Fruit fly (Drosophila melanogaster) whole organism, embryonic: ENCODE results near the gene CG18586.

Experiments used
- Aef1 ChIP-seq: fragments of 200-800 bp; sonication (Bioruptor generic); IDR thresholded peaks from 3 replicates; pipeline ENCODE4 v1.3.6; 2022; ENCODE audit warnings: missing biosample characterization, missing genetic modification characterization
- BtbVII ChIP-seq: fragments of 200-800 bp; sonication (Bioruptor generic); optimal IDR thresholded peaks from 3 replicates; lab custom pipeline; 2017; ENCODE audit warnings: missing biosample characterization, mild to moderate bottlenecking, missing genetic modification characterization
- CG12155 ChIP-seq: fragments of 200-800 bp; sonication (Bioruptor generic); optimal IDR thresholded peaks from 3 replicates; lab custom pipeline; 2016; ENCODE audit warnings: missing biosample characterization, missing genetic modification characterization
- CG12391 ChIP-seq: fragments of 200-800 bp; sonication (Bioruptor generic); optimal IDR thresholded peaks from 3 replicates; lab custom pipeline; 2018; ENCODE audit warnings: missing biosample characterization, mild to moderate bottlenecking, missing genetic modification characterization, moderate library complexity
- CG13424 ChIP-seq: fragments of 200-800 bp; sonication (Bioruptor generic); optimal IDR thresholded peaks from 2 replicates; lab custom pipeline; 2019; ENCODE audit warnings: missing biosample characterization, mild to moderate bottlenecking, missing genetic modification characterization, moderate library complexity
- CG17361 ChIP-seq: fragments of 200-800 bp; sonication (Bioruptor generic); IDR thresholded peaks from 3 replicates; pipeline ENCODE4 v1.3.6; 2022; ENCODE audit warnings: missing biosample characterization, missing genetic modification characterization
- CG2712 ChIP-seq: fragments of 200-800 bp; optimal IDR thresholded peaks from 3 replicates; lab custom pipeline; 2019; ENCODE audit warnings: missing biosample characterization, mild to moderate bottlenecking, missing genetic modification characterization, moderate library complexity
- CG30431 ChIP-seq: fragments of 200-800 bp; sonication (Bioruptor generic); optimal IDR thresholded peaks from 2 replicates; lab custom pipeline; 2017; ENCODE audit warnings: missing biosample characterization, missing genetic modification characterization
- CG32767 ChIP-seq: fragments of 200-800 bp; sonication (Bioruptor generic); IDR thresholded peaks from 2 replicates; pipeline ENCODE4 v1.3.6; 2022; ENCODE audit warnings: missing biosample characterization, missing genetic modification characterization
- CG33557 ChIP-seq: fragments of 200-800 bp; sonication (Bioruptor generic); optimal IDR thresholded peaks from 2 replicates; lab custom pipeline; 2019; ENCODE audit warnings: missing biosample characterization, mild to moderate bottlenecking, missing genetic modification characterization, moderate library complexity
- CG6654 ChIP-seq: fragments of 200-800 bp; sonication (Bioruptor generic); optimal IDR thresholded peaks from 2 replicates; lab custom pipeline; 2017; ENCODE audit warnings: missing biosample characterization, mild to moderate bottlenecking, missing genetic modification characterization
- CG6683 ChIP-seq: fragments of 200-800 bp; sonication (Bioruptor generic); optimal IDR thresholded peaks from 2 replicates; lab custom pipeline; 2017; ENCODE audit warnings: missing biosample characterization, mild to moderate bottlenecking, missing genetic modification characterization, missing genetic modification reagents
- CG7786 ChIP-seq: fragments of 200-800 bp; sonication (Bioruptor generic); optimal IDR thresholded peaks from 2 replicates; lab custom pipeline; 2016; ENCODE audit warnings: missing biosample characterization, missing genetic modification characterization
- CG9215 ChIP-seq: fragments of 200-800 bp; sonication (Bioruptor generic); IDR thresholded peaks from 2 replicates; pipeline ENCODE4 v1.3.6; 2022; ENCODE audit warnings: missing biosample characterization, missing genetic modification characterization
- CG9876 ChIP-seq: fragments of 200-800 bp; sonication (Bioruptor generic); optimal IDR thresholded peaks from 2 replicates; lab custom pipeline; 2016; ENCODE audit warnings: missing biosample characterization, missing genetic modification characterization
- CkIIα-i1 ChIP-seq: fragments of 200-800 bp; sonication (Bioruptor generic); IDR thresholded peaks from 2 replicates; pipeline ENCODE4 v1.3.6; 2022; ENCODE audit warnings: missing biosample characterization, missing genetic modification characterization
- Doc3 ChIP-seq: fragments of 200-800 bp; sonication (Bioruptor generic); IDR thresholded peaks from 3 replicates; pipeline ENCODE4 v1.3.6; 2022; ENCODE audit warnings: missing biosample characterization, missing genetic modification characterization; ENCODE audit not compliant: partially characterized antibody
- HmgD ChIP-seq: fragments of 200-800 bp; sonication (Bioruptor generic); optimal IDR thresholded peaks from 3 replicates; lab custom pipeline; 2016; ENCODE audit warnings: missing biosample characterization, missing genetic modification characterization
- HmgZ ChIP-seq: fragments of 200-800 bp; sonication (Bioruptor generic); optimal IDR thresholded peaks from 2 replicates; lab custom pipeline; 2018; ENCODE audit warnings: missing biosample characterization, mild to moderate bottlenecking, missing genetic modification characterization
- Xrp1 ChIP-seq: fragments of 200-800 bp; sonication (Bioruptor generic); IDR thresholded peaks from 2 replicates; pipeline ENCODE4 v1.3.6; 2022; ENCODE audit warnings: missing biosample characterization, missing genetic modification characterization
- btn ChIP-seq: fragments of 200-800 bp; sonication (Bioruptor generic); optimal IDR thresholded peaks from 2 replicates; lab custom pipeline; 2016; ENCODE audit warnings: missing biosample characterization, missing genetic modification characterization
- cato ChIP-seq: fragments of 200-800 bp; sonication (Bioruptor generic); optimal IDR thresholded peaks from 2 replicates; lab custom pipeline; 2016; ENCODE audit warnings: missing biosample characterization, missing genetic modification characterization, borderline replicate concordance
- croc ChIP-seq: fragments of 200-800 bp; sonication (Bioruptor generic); conservative IDR thresholded peaks from 3 replicates; pipeline ENCODE4 v1.3.6; 2022; ENCODE audit warnings: missing biosample characterization, missing genetic modification characterization
- danr ChIP-seq: fragments of 200-800 bp; sonication (Bioruptor generic); IDR thresholded peaks from 2 replicates; pipeline ENCODE4 v1.3.6; 2022; ENCODE audit warnings: missing biosample characterization, missing genetic modification characterization
- disco-r ChIP-seq: fragments of 200-800 bp; sonication (Bioruptor generic); optimal IDR thresholded peaks from 2 replicates; lab custom pipeline; 2016; ENCODE audit warnings: missing biosample characterization, missing genetic modification characterization
- dmrt99B ChIP-seq: fragments of 200-800 bp; sonication (Bioruptor generic); optimal IDR thresholded peaks from 2 replicates; lab custom pipeline; 2018; ENCODE audit warnings: missing biosample characterization, mild to moderate bottlenecking, missing genetic modification characterization, moderate library complexity
- ewg ChIP-seq: fragments of 200-800 bp; sonication (Bioruptor generic); optimal IDR thresholded peaks from 3 replicates; lab custom pipeline; 2017; ENCODE audit warnings: mild to moderate bottlenecking, missing biosample characterization, missing genetic modification reagents, missing genetic modification characterization
- fd96Cb ChIP-seq: fragments of 200-800 bp; sonication (Bioruptor generic); optimal IDR thresholded peaks from 2 replicates; lab custom pipeline; 2018; ENCODE audit warnings: missing biosample characterization, mild to moderate bottlenecking, missing genetic modification characterization, moderate library complexity
- grn ChIP-seq: fragments of 200-800 bp; sonication (Bioruptor generic); optimal IDR thresholded peaks from 3 replicates; lab custom pipeline; 2017; ENCODE audit warnings: missing biosample characterization, missing genetic modification characterization
- gsb-n ChIP-seq: fragments of 200-800 bp; sonication (Bioruptor generic); optimal IDR thresholded peaks from 3 replicates; lab custom pipeline; 2018; ENCODE audit warnings: missing biosample characterization, mild to moderate bottlenecking, missing genetic modification characterization
- h ChIP-seq: fragments of >200 bp; optimal IDR thresholded peaks from 2 replicates; lab custom pipeline; 2017
- kah ChIP-seq: fragments of 200-800 bp; sonication (Bioruptor generic); optimal IDR thresholded peaks from 2 replicates; lab custom pipeline; 2018; ENCODE audit warnings: missing biosample characterization, mild to moderate bottlenecking, missing genetic modification characterization
- p53 ChIP-seq: fragments of 200-800 bp; sonication (Bioruptor generic); optimal IDR thresholded peaks from 2 replicates; lab custom pipeline; 2016; ENCODE audit warnings: missing biosample characterization, missing genetic modification characterization
- pros ChIP-seq: fragments of 200-800 bp; sonication (Bioruptor generic); optimal IDR thresholded peaks from 3 replicates; lab custom pipeline; 2019; ENCODE audit warnings: missing biosample characterization, mild to moderate bottlenecking, missing genetic modification characterization, moderate library complexity
- ro ChIP-seq: fragments of 200-800 bp; sonication (Bioruptor generic); IDR thresholded peaks from 2 replicates; pipeline ENCODE4 v1.3.6; 2022; ENCODE audit warnings: missing biosample characterization, missing genetic modification characterization
- slbo ChIP-seq: fragments of 200-800 bp; sonication (Bioruptor generic); IDR thresholded peaks from 2 replicates; pipeline ENCODE4 v1.3.6; 2022; ENCODE audit warnings: missing biosample characterization, missing genetic modification characterization
- tio ChIP-seq: fragments of 200-800 bp; sonication (Bioruptor generic); optimal IDR thresholded peaks from 2 replicates; lab custom pipeline; 2017; ENCODE audit warnings: missing biosample characterization, missing genetic modification characterization, inconsistent platforms
- unc-4 ChIP-seq: fragments of 200-800 bp; sonication (Bioruptor generic); IDR thresholded peaks from 2 replicates; pipeline ENCODE4 v1.3.6; 2022; ENCODE audit warnings: missing biosample characterization, missing genetic modification characterization; ENCODE audit not compliant: partially characterized antibody
- vfl ChIP-seq: fragments of 200-800 bp; sonication (Bioruptor generic); optimal IDR thresholded peaks from 2 replicates; lab custom pipeline; 2016; ENCODE audit warnings: missing biosample characterization, missing genetic modification characterization
- zen ChIP-seq: fragments of 200-800 bp; sonication (Bioruptor generic); optimal IDR thresholded peaks from 3 replicates; lab custom pipeline; 2018; ENCODE audit warnings: missing biosample characterization, mild to moderate bottlenecking, missing genetic modification characterization, moderate library complexity
- zf30C ChIP-seq: fragments of 200-800 bp; sonication (Bioruptor generic); optimal IDR thresholded peaks from 3 replicates; lab custom pipeline; 2018; ENCODE audit warnings: missing biosample characterization, mild to moderate bottlenecking, missing genetic modification characterization

The CG18586 gene

DNA sequence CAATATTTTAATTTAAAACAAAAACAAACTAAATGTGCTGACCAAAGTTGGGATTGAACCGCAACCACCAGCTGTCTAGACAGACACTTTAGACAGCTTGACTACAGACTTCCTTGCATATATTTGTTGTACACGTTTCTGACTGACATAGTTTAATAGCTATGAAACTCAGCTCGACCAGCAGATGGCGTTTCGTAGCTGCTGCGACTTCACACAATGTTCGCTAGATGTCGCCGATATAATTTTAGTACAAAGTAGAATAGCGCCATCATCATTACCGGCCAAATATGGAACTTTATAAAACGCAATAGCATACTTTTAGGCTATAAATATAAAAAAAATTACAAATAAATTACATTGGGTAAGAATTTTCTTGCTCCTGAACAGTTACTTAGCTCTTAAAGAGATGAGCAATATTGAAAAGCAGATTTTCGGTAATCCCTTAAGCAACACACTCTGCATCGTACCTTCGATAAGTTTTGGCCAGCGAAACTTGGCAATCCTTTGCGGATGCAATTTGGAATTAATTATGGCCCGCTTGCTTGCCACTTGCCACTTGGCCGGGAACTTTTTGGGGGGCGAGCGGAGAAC is 3.4 kb upstream of the CG18586 start (continued):
- TF ChIP-seq ro (GFP tag; lab: Robert Waterston, UW) (no peak; the same call in 1 of the 2 replicates), Aef1 (peak; percentile 98), dmrt99B (tag; lab: Kevin White, UChicago) (peak; percentile 60), danr (0 out of 2 replicates have a peak, but pooled peaks have one; percentile 12), vfl (GFP tag; lab: Kevin White, UChicago) (no peak), cato (GFP tag; lab: Kevin White, UChicago) (peak; percentile 6), CG17361 (GFP tag; lab: Robert Waterston, UW) (peak; percentile 63; the same call in 1 of the 3 replicates), CG7786 (GFP tag; lab: Kevin White, UChicago) (no peak), CG6654 (GFP tag; lab: Kevin White, UChicago) (peak; percentile 23), unc-4 (GFP tag; lab: Robert Waterston, UW) (0 out of 2 replicates have a peak, but pooled peaks have one; percentile 16), ewg (peak; percentile 34), HmgD (GFP tag; lab: Kevin White, UChicago) (peak; percentile 62), fd96Cb (peak; percentile 57), croc (GFP tag; lab: Robert Waterston, UW) (peak; percentile 68), BtbVII (peak; percentile 35), Xrp1 (peak; percentile 36; the same call in 1 of the 2 replicates), pros (no peak), gsb-n (tag; lab: Kevin White, UChicago) (peak; percentile 45), zf30C (GFP tag; lab: Kevin White, UChicago) (no peak), CG32767 (GFP tag; lab: Robert Waterston, UW) (0 out of 2 replicates have a peak, but pooled peaks have one; percentile 25), h (lab: Kevin White, UChicago) (no peak), CG6683 (GFP tag; lab: Kevin White, UChicago) (no peak), p53 (GFP tag; lab: Kevin White, UChicago) (peak; percentile 65), CG2712 (peak; percentile 78), CG30431 (peak; percentile 27), kah (GFP tag; lab: Kevin White, UChicago) (no peak), CG12155 (GFP tag; lab: Kevin White, UChicago) (peak; percentile 43)

DNA sequence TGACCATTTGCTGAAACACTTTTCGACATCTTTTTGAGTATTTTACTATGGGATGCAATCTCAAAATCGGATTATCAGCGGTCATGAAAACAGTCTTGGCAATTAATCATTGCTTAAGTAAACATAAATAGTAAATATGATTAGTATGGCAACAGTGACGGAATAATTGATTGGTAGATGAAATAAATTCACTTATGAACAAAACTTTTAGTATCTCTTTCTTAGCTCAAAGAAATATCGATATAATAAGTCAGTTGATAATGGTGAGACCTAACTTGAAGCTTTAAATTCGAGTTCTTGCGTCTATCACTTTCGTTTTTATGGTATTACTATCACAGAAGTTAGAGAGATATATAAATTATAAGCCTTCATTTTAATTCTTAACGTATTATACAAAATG is 1.9 kb upstream of the CG18586 start, which contains the start of gene CG5568:
CG5568 (plus strand) TSS at position 301 of the 400 bp plus-strand sequence.
- TF ChIP-seq zen (tag; lab: Kevin White, UChicago): no peak
- TF ChIP-seq btn (GFP tag; lab: Kevin White, UChicago): no peak
- TF ChIP-seq grn (GFP tag; lab: Kevin White, UChicago): no peak
- no peak for TF ChIP-seq CG33557 (GFP tag; lab: Kevin White, UChicago)
- TF ChIP-seq CG12391 (tag; lab: Kevin White, UChicago): no peak
- TF ChIP-seq Doc3: no peak
- TF ChIP-seq slbo (GFP tag; lab: Robert Waterston, UW): no peak
- TF ChIP-seq CG9215 (GFP tag; lab: Robert Waterston, UW): no peak
- no peak for TF ChIP-seq disco-r (GFP tag; lab: Kevin White, UChicago)
- no peak for TF ChIP-seq tio (GFP tag; lab: Kevin White, UChicago)
- no peak for TF ChIP-seq CG13424 (tag; lab: Kevin White, UChicago)
- no peak for TF ChIP-seq CkIIα-i1
- TF ChIP-seq HmgZ (tag; lab: Kevin White, UChicago): no peak
- TF ChIP-seq CG9876 (GFP tag; lab: Kevin White, UChicago): no peak
